Worm (Caenorhabditis elegans): ENCODE results near the gene lin-49.

ce11 chrIV:8597504-8597903 lies 23.0 kb upstream of the lin-49 start:
- TF ChIP-seq lsy-2 (tag; optimal IDR thresholded peaks at IDR 0.05) (peak in 1 of 2 experiments; percentile 12), nhr-76 (tag; optimal IDR thresholded peaks at IDR 0.05) (no peak), nhr-237 (tag; optimal IDR thresholded peaks at IDR 0.05) (no peak), nhr-25 (tag; optimal IDR thresholded peaks at IDR 0.05; ENCODE audit: borderline replicate concordance, insufficient read depth) (no peak), mep-1 (tag; optimal IDR thresholded peaks at IDR 0.05) (no peak), unc-39 (tag; optimal IDR thresholded peaks at IDR 0.05) (no peak), snpc-1.2 (GFP tag; IDR thresholded peaks at IDR 0.05) (no peak), pqm-1 (tag; optimal IDR thresholded peaks at IDR 0.05) (no peak), fos-1 (tag; optimal IDR thresholded peaks at IDR 0.05) (no peak), ceh-82 (tag; optimal IDR thresholded peaks at IDR 0.05) (no peak), ZK546.5 (tag; optimal IDR thresholded peaks at IDR 0.05) (no peak), lin-1 (GFP tag; IDR thresholded peaks at IDR 0.05) (no peak), ztf-11 (tag; optimal IDR thresholded peaks at IDR 0.05) (no peak), skn-1 (tag; optimal IDR thresholded peaks at IDR 0.05) (no peak)

Measured in whole organism, L4 larva.